Worm (Caenorhabditis elegans) whole organism, L1 larva: ENCODE measurements around the gene T11F8.12.

Experiments used
- hlh-17 ChIP-seq: fragments of 200-800 bp; sonication (Bioruptor generic); optimal IDR thresholded peaks from 2 replicates; lab custom pipeline; 2018; ENCODE audit warnings: missing genetic modification characterization, mild to moderate bottlenecking, missing compliant biosample characterization, moderate library complexity, borderline replicate concordance
- isw-1 ChIP-seq: fragments of 200-800 bp; sonication (Bioruptor generic); IDR thresholded peaks from 2 replicates; pipeline ENCODE4 v1.3.6; 2022; ENCODE audit warnings: missing genetic modification characterization, missing compliant biosample characterization
- lin-13 ChIP-seq: fragments of 150-350 bp; optimal IDR thresholded peaks from 2 replicates; lab custom pipeline; 2014; ENCODE audit warnings: missing biosample characterization, missing genetic modification reagents, missing genetic modification characterization
- mab-9 ChIP-seq: fragments of 200-800 bp; sonication (Bioruptor generic); IDR thresholded peaks from 2 replicates; pipeline ENCODE4 v1.3.6; 2022; ENCODE audit warnings: missing genetic modification reagents, missing genetic modification characterization, missing compliant biosample characterization
- nhr-77 ChIP-seq: fragments of 150-350 bp; optimal IDR thresholded peaks from 2 replicates; lab custom pipeline; 2014; ENCODE audit warnings: missing biosample characterization, missing genetic modification characterization
- snpc-4 ChIP-seq: fragments of 150-350 bp; optimal IDR thresholded peaks from 2 replicates; lab custom pipeline; 2014; ENCODE audit warnings: missing biosample characterization, missing genetic modification characterization
- vab-15 ChIP-seq: sonication (generic microtip); optimal IDR thresholded peaks from 2 replicates; lab custom pipeline; 2017; ENCODE audit warnings: missing genotype, mild to moderate bottlenecking, missing genetic modification characterization, missing compliant biosample characterization

- TF ChIP-seq lin-13 (no peak), vab-15 (tag; lab: Kevin White, UChicago) (no peak), snpc-4 (tag; lab: Kevin White, UChicago) (no peak), isw-1 (GFP tag; lab: Robert Waterston, UW) (no peak), hlh-17 (GFP tag; lab: Kevin White, UChicago) (no peak), nhr-77 (tag; lab: Kevin White, UChicago) (no peak), mab-9 (no peak)
Measured at ce11 chrIV:5473098-5473497, 9.0 kb downstream of the T11F8.12 start.
